Worm (Caenorhabditis elegans) whole organism, L4 larva: Measurements from ENCODE around the gene E04D5.4.
A peak's percentile ranks its signal among the peaks of the same experiment; 100 is the strongest.

Experiments
- F26F4.8 ChIP-seq: fragments of 200-800 bp; sonication (Bioruptor generic); conservative IDR thresholded peaks from 2 replicates; pipeline ENCODE4 v1.3.6; 2022; ENCODE audit warnings: missing genetic modification characterization, missing compliant biosample characterization
- F37D6.2 ChIP-seq: sonication (generic microtip); optimal IDR thresholded peaks from 2 replicates; lab custom pipeline; 2016; ENCODE audit warnings: mild to moderate bottlenecking, missing genetic modification characterization, missing compliant biosample characterization
- Y5F2A.4 ChIP-seq: fragments of 200-800 bp; sonication (Bioruptor generic); optimal IDR thresholded peaks from 2 replicates; lab custom pipeline; 2018; ENCODE audit warnings: mild to moderate bottlenecking, missing genetic modification characterization, missing compliant biosample characterization
- ZK337.2 ChIP-seq: fragments of 200-800 bp; sonication (Bioruptor generic); IDR thresholded peaks from 2 replicates; pipeline ENCODE4 v1.3.6; 2022; ENCODE audit warnings: missing genetic modification reagents, missing genetic modification characterization, missing compliant biosample characterization
- aha-1 ChIP-seq: fragments of 150-350 bp; peaks from one replicate; lab custom pipeline; 2014; ENCODE audit warnings: missing biosample characterization, missing genetic modification characterization
- ceh-20 ChIP-seq: fragments of 200-800 bp; sonication (Bioruptor generic); IDR thresholded peaks from 2 replicates; pipeline ENCODE4 v1.3.6; 2022; ENCODE audit warnings: missing genetic modification reagents, missing genetic modification characterization, missing compliant biosample characterization
- ceh-28 ChIP-seq: fragments of 150-350 bp; optimal IDR thresholded peaks from 2 replicates; lab custom pipeline; 2014; ENCODE audit warnings: missing biosample characterization, missing genetic modification reagents, missing genetic modification characterization
- ceh-62 ChIP-seq: sonication (generic microtip); optimal IDR thresholded peaks from 2 replicates; lab custom pipeline; 2017; ENCODE audit warnings: missing biosample characterization, missing genetic modification characterization
- ces-1 ChIP-seq: fragments of 150-350 bp; sonication (generic microtip); optimal IDR thresholded peaks from 4 replicates; lab custom pipeline; 2014; ENCODE audit warnings: missing biosample characterization, missing genetic modification reagents, missing genetic modification characterization
- daf-8 ChIP-seq: fragments of 200-800 bp; sonication (Bioruptor generic); IDR thresholded peaks from 2 replicates; pipeline ENCODE4 v1.3.6; 2022; ENCODE audit warnings: missing genetic modification characterization, missing compliant biosample characterization
- dmd-9 ChIP-seq: fragments of 200-800 bp; sonication (Bioruptor generic); IDR thresholded peaks from 2 replicates; pipeline ENCODE4 v1.3.6; 2022; ENCODE audit warnings: missing genetic modification reagents, missing genetic modification characterization, missing compliant biosample characterization
- egl-27 ChIP-seq: sonication (generic microtip); optimal IDR thresholded peaks from 3 replicates; lab custom pipeline; 2017; ENCODE audit warnings: missing biosample characterization, missing genetic modification reagents, missing genetic modification characterization
- fkh-10 ChIP-seq: fragments of 150-350 bp; optimal IDR thresholded peaks from 2 replicates; lab custom pipeline; 2014; ENCODE audit warnings: missing biosample characterization, missing genetic modification reagents, missing genetic modification characterization
- hif-1 ChIP-seq, 2 experiments: sonication (generic microtip); optimal IDR thresholded peaks; 2 replicates each; lab custom pipeline; 2016 to 2017; ENCODE audit warnings: missing compliant biosample characterization in 2 of 2, missing genetic modification characterization in 2 of 2, missing genetic modification reagents in 2 of 2, missing genotype in 2 of 2, mild to moderate bottlenecking in 1 of 2
- hlh-30 ChIP-seq: sonication (generic microtip); optimal IDR thresholded peaks from 2 replicates; lab custom pipeline; 2017; ENCODE audit warnings: antibody characterized with exemption, mild to moderate bottlenecking, missing genetic modification characterization, missing compliant biosample characterization; ENCODE audit not compliant: insufficient read depth
- hmg-1.1 ChIP-seq: fragments of 200-800 bp; sonication (Bioruptor generic); IDR thresholded peaks from 2 replicates; pipeline ENCODE4 v1.3.6; 2022; ENCODE audit warnings: missing genetic modification reagents, missing genetic modification characterization, missing compliant biosample characterization
- lim-7 ChIP-seq: fragments of 200-800 bp; sonication (Bioruptor generic); IDR thresholded peaks from 2 replicates; pipeline ENCODE4 v1.3.6; 2022; ENCODE audit warnings: missing genetic modification characterization, missing compliant biosample characterization
- lin-1 ChIP-seq: fragments of 200-800 bp; sonication (Bioruptor generic); IDR thresholded peaks from 2 replicates; pipeline ENCODE4 v1.3.6; 2022; ENCODE audit warnings: missing genetic modification reagents, missing genetic modification characterization, missing compliant biosample characterization
- lin-15B ChIP-seq: fragments of 150-350 bp; sonication (generic microtip); optimal IDR thresholded peaks from 3 replicates; lab custom pipeline; 2014; ENCODE audit warnings: missing biosample characterization, missing genetic modification characterization
- lin-29 ChIP-seq: fragments of 200-800 bp; sonication (Bioruptor generic); IDR thresholded peaks from 2 replicates; pipeline ENCODE4 v1.3.6; 2022; ENCODE audit warnings: missing genetic modification reagents, missing genetic modification characterization, missing compliant biosample characterization
- lin-38 ChIP-seq: fragments of 200-800 bp; sonication (Bioruptor generic); IDR thresholded peaks from 2 replicates; pipeline ENCODE4 v1.3.6; 2022; ENCODE audit warnings: missing genetic modification reagents, missing genetic modification characterization, missing compliant biosample characterization
- lsy-2 ChIP-seq, 2 experiments: fragments of 150-350 bp in 1 of 2; sonication (generic microtip) in 1 of 2; optimal IDR thresholded peaks; 2 replicates each; lab custom pipeline; 2014 to 2017; ENCODE audit warnings: missing biosample characterization in 2 of 2, missing genetic modification characterization in 2 of 2
- mdl-1 ChIP-seq, 2 experiments: fragments of 150-350 bp in 1 of 2; sonication (generic microtip) in 1 of 2; optimal IDR thresholded peaks; 2 replicates each; lab custom pipeline; 2014 to 2017; ENCODE audit warnings: missing biosample characterization in 2 of 2, missing genetic modification characterization in 2 of 2
- mep-1 ChIP-seq: fragments of 150-350 bp; sonication (generic microtip); optimal IDR thresholded peaks from 3 replicates; lab custom pipeline; 2014; ENCODE audit warnings: missing biosample characterization, missing genetic modification characterization
- mxl-2 ChIP-seq: fragments of 200-800 bp; sonication (Bioruptor generic); conservative IDR thresholded peaks from 2 replicates; pipeline ENCODE4 v1.3.6; 2022; ENCODE audit warnings: missing genetic modification reagents, missing genetic modification characterization, missing compliant biosample characterization
- mxl-3 ChIP-seq: fragments of 200-800 bp; sonication (Bioruptor generic); optimal IDR thresholded peaks from 2 replicates; lab custom pipeline; 2018; ENCODE audit warnings: mild to moderate bottlenecking, missing genetic modification characterization, missing compliant biosample characterization
- pqm-1 ChIP-seq: sonication (generic microtip); optimal IDR thresholded peaks from 2 replicates; lab custom pipeline; 2017; ENCODE audit warnings: missing biosample characterization, missing genetic modification characterization
- saeg-2 ChIP-seq: fragments of 200-800 bp; sonication (Bioruptor generic); IDR thresholded peaks from 2 replicates; pipeline ENCODE4 v1.3.6; 2022; ENCODE audit warnings: missing genetic modification reagents, missing genetic modification characterization, missing compliant biosample characterization
- set-16 ChIP-seq: fragments of 200-800 bp; sonication (Bioruptor generic); IDR thresholded peaks from 2 replicates; pipeline ENCODE4 v1.3.6; 2022; ENCODE audit warnings: missing genetic modification reagents, missing genetic modification characterization, missing compliant biosample characterization
- snpc-1.2 ChIP-seq: fragments of 200-800 bp; sonication (Bioruptor generic); IDR thresholded peaks from 2 replicates; pipeline ENCODE4 v1.3.6; 2022; ENCODE audit warnings: missing genetic modification reagents, missing genetic modification characterization, missing compliant biosample characterization
- spr-3 ChIP-seq: fragments of 200-800 bp; sonication (Bioruptor generic); optimal IDR thresholded peaks from 2 replicates; lab custom pipeline; 2018; ENCODE audit warnings: mild to moderate bottlenecking, missing genetic modification characterization, missing compliant biosample characterization
- tag-97 ChIP-seq: fragments of 200-800 bp; sonication (Bioruptor generic); IDR thresholded peaks from 2 replicates; pipeline ENCODE4 v1.3.6; 2022; ENCODE audit warnings: missing genetic modification characterization, missing compliant biosample characterization
- tra-1 ChIP-seq: fragments of 200-800 bp; sonication (Bioruptor generic); IDR thresholded peaks from 2 replicates; pipeline ENCODE4 v1.3.6; 2022; ENCODE audit warnings: missing genetic modification reagents, missing genetic modification characterization, missing compliant biosample characterization
- unc-130 ChIP-seq: sonication (generic microtip); optimal IDR thresholded peaks from 2 replicates; lab custom pipeline; 2016; ENCODE audit warnings: missing genetic modification reagents, missing genetic modification characterization, missing compliant biosample characterization
- unc-39 ChIP-seq: sonication (generic microtip); optimal IDR thresholded peaks from 2 replicates; lab custom pipeline; 2017; ENCODE audit warnings: missing biosample characterization, missing genetic modification characterization
- unc-62 ChIP-seq, 3 experiments: fragments of 150-350 bp in 1 of 3; sonication (generic microtip); optimal IDR thresholded peaks in 2 of 3; peaks in 1 of 3; 1 replicate in 1 of 3; 2 replicates in 2 of 3; lab custom pipeline; 2014 to 2017; ENCODE audit warnings: missing biosample characterization in 3 of 3, missing genetic modification characterization in 3 of 3, missing genetic modification reagents in 3 of 3, missing genotype in 1 of 3
- zag-1 ChIP-seq: fragments of 150-350 bp; optimal IDR thresholded peaks from 2 replicates; lab custom pipeline; 2014; ENCODE audit warnings: missing biosample characterization, missing genetic modification characterization
- zfp-3 ChIP-seq: fragments of 200-800 bp; sonication (Bioruptor generic); conservative IDR thresholded peaks from 2 replicates; pipeline ENCODE4 v1.3.6; 2022; ENCODE audit warnings: missing genetic modification reagents, missing genetic modification characterization, missing compliant biosample characterization
- ztf-11 ChIP-seq: fragments of 150-350 bp; optimal IDR thresholded peaks from 2 replicates; lab custom pipeline; 2014; ENCODE audit warnings: missing biosample characterization, missing genetic modification characterization
- ztf-7 ChIP-seq: fragments of 150-350 bp; optimal IDR thresholded peaks from 2 replicates; lab custom pipeline; 2014; ENCODE audit warnings: missing biosample characterization, missing genetic modification characterization

Gene E04D5.4

ce11 chrII:10395303-10395757, 44.7 kb upstream of the E04D5.4 start, which contains the start of gene T09F3.4 (continued):
- TF ChIP-seq set-16, result no peak
- peak; percentile 78 for TF ChIP-seq unc-130 (GFP tag; lab: Kevin White, UChicago)
- TF ChIP-seq ceh-28 (tag; lab: Kevin White, UChicago), result no peak
- TF ChIP-seq mxl-3 (GFP tag; lab: Kevin White, UChicago), result no peak
- no peak for TF ChIP-seq lim-7 (GFP tag; lab: Robert Waterston, UW)
- no peak for TF ChIP-seq ztf-7 (tag; lab: Kevin White, UChicago)
- no peak for TF ChIP-seq dmd-9 (GFP tag; lab: Robert Waterston, UW)
- TF ChIP-seq hlh-30 (tag; lab: Kevin White, UChicago), result peak; percentile 28
- TF ChIP-seq Y5F2A.4 (GFP tag; lab: Kevin White, UChicago), result no peak
- TF ChIP-seq snpc-1.2 (GFP tag; lab: Robert Waterston, UW), result peak; percentile 39; the same call in 1 of the 2 replicates
- TF ChIP-seq ceh-20 (GFP tag; lab: Robert Waterston, UW), result no peak
- TF ChIP-seq lsy-2 (tag; optimal IDR thresholded peaks at IDR 0.05; lab: Kevin White, UChicago), result peak in 1 of 2 experiments; percentile 86
- no peak for TF ChIP-seq zag-1 (tag; lab: Kevin White, UChicago)
- no peak for TF ChIP-seq spr-3
- TF ChIP-seq hmg-1.1 (GFP tag; lab: Robert Waterston, UW), result no peak
- TF ChIP-seq tag-97 (GFP tag; lab: Robert Waterston, UW), result no peak
- TF ChIP-seq ztf-11 (tag; lab: Kevin White, UChicago), result no peak
- TF ChIP-seq mdl-1 (tag; optimal IDR thresholded peaks at IDR 0.05; lab: Kevin White, UChicago), result no peak
- TF ChIP-seq mxl-2 (GFP tag; lab: Robert Waterston, UW), result no peak
- no peak for TF ChIP-seq fkh-10 (GFP tag; lab: Kevin White, UChicago)
- TF ChIP-seq ceh-62 (tag; lab: Kevin White, UChicago), result no peak
- no peak for TF ChIP-seq lin-29
- no peak for TF ChIP-seq daf-8 (GFP tag; lab: Robert Waterston, UW)
- TF ChIP-seq mep-1 (tag; lab: Kevin White, UChicago), result peak; percentile 66
- no peak for TF ChIP-seq aha-1 (tag; lab: Kevin White, UChicago)
- peak; percentile 61 for TF ChIP-seq lin-38 (GFP tag; lab: Robert Waterston, UW)
- TF ChIP-seq unc-39, result no peak
- TF ChIP-seq lin-1, result no peak
- TF ChIP-seq lin-15B (tag; lab: Kevin White, UChicago), result no peak
- no peak for TF ChIP-seq tra-1 (GFP tag; lab: Robert Waterston, UW)
- peak in 1 of 2 experiments; percentile 83 for TF ChIP-seq hif-1 (tag; optimal IDR thresholded peaks at IDR 0.05; lab: Kevin White, UChicago)
- TF ChIP-seq ZK337.2, result 0 out of 2 replicates have a peak, but pooled peaks have one; percentile 54
- no peak for TF ChIP-seq zfp-3 (GFP tag; lab: Robert Waterston, UW)
- no peak for TF ChIP-seq pqm-1 (tag; lab: Kevin White, UChicago)
- peak in 1 of 2 experiments; percentile 25 for TF ChIP-seq unc-62 (GFP tag; optimal IDR thresholded peaks at IDR 0.05 in 1 of 2; lab: Kevin White, UChicago)
- no peak for TF ChIP-seq unc-62 (tag; optimal IDR thresholded peaks at IDR 0.05; lab: Kevin White, UChicago)

ce11 chrII:10396578-10396977, 43.5 kb upstream of the E04D5.4 start, which contains the start of gene T09F3.5:
TSS of gene T09F3.5 (plus strand) at chrII:10396878.
- TF ChIP-seq F37D6.2 (tag; lab: Kevin White, UChicago) (no peak), ces-1 (GFP tag; lab: Kevin White, UChicago) (no peak), egl-27 (tag; lab: Kevin White, UChicago) (no peak), tag-97 (GFP tag; lab: Robert Waterston, UW) (no peak), saeg-2 (GFP tag; lab: Robert Waterston, UW) (no peak), lin-15B (tag; lab: Kevin White, UChicago) (no peak), hmg-1.1 (GFP tag; lab: Robert Waterston, UW) (no peak), F26F4.8 (GFP tag; lab: Robert Waterston, UW) (no peak)
- TF ChIP-seq, all 104 proteins: peak for 0
